Worm (Caenorhabditis elegans) whole organism, midembryonic: Measurements from ENCODE around the gene cox-6B.

Source experiments
- flt-1 ChIP-seq: fragments of 200-800 bp; sonication (Bioruptor generic); IDR thresholded peaks from 2 replicates; pipeline ENCODE4 v1.3.6; 2022; ENCODE audit warnings: missing genetic modification characterization, missing compliant biosample characterization
- tab-1 ChIP-seq: fragments of 200-800 bp; sonication (Bioruptor generic); IDR thresholded peaks from 2 replicates; pipeline ENCODE4 v1.3.6; 2022; ENCODE audit warnings: missing genetic modification characterization, missing compliant biosample characterization

DNA sequence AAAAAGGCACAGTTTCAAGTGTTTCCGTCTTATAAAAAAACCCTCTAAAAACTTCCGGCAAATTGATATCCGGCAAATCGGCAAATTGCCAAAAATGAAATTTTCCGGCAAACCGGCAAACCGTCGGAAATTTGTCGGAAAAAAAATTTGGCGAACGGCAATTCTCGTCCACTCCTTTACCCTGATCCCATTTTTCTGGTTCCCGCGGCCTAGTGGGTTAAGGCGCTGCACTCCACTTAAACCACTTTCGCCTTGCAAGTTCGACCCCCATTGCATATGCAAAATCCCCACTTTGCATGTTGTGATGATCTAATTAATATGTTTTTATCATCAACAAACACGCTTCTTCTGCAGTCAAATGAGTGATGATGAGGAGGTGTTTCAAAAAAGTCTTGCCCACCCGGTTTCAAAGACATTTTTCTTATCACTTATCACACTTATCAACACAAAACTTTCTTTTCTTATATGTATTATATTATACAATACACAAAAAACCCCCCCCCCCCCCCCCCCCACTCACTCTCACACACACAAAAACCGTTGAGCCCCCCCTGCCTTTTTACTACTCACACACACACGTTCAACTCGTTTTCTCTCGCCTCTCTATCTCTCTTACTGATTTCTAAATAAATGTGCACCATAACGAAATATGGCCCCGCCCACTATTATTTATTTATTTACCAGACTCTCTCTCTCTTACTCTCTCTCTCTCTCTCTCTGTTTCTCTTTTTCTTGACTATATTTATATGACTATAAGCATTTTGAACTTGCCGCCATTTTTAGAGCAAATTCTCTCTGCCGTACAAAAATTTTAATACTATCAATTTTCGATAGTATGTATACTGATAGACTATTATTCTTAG is 46.5 kb upstream of the cox-6B start:
- no peak for TF ChIP-seq tab-1 (GFP tag; lab: Robert Waterston, UW)
- TF ChIP-seq flt-1 (GFP tag; lab: Robert Waterston, UW) = no peak
